Worm (Caenorhabditis elegans) whole organism, early embryonic: Measurements from ENCODE around the gene C27F2.9.

Experiments used
- F13C5.2 ChIP-seq: sonication (generic microtip); optimal IDR thresholded peaks from 2 replicates; lab custom pipeline; 2017; ENCODE audit warnings: mild to moderate bottlenecking, missing genetic modification characterization, inconsistent platforms, missing compliant biosample characterization
- ama-1 ChIP-seq: fragments of 150-350 bp; optimal IDR thresholded peaks from 2 replicates; lab custom pipeline; 2014
- ceh-36 ChIP-seq: sonication (generic microtip); optimal IDR thresholded peaks from 2 replicates; lab custom pipeline; 2016; ENCODE audit warnings: missing genetic modification characterization, inconsistent platforms, missing compliant biosample characterization
- flt-1 ChIP-seq: fragments of 200-800 bp; sonication (Bioruptor generic); IDR thresholded peaks from 2 replicates; pipeline ENCODE4 v1.3.6; 2022; ENCODE audit warnings: missing genetic modification characterization, missing compliant biosample characterization
- hmg-4 ChIP-seq: fragments of 200-800 bp; sonication (Bioruptor generic); optimal IDR thresholded peaks from 2 replicates; lab custom pipeline; 2018; ENCODE audit warnings: mild to moderate bottlenecking, missing genetic modification characterization, missing compliant biosample characterization
- hnd-1 ChIP-seq: sonication (generic microtip); optimal IDR thresholded peaks from 2 replicates; lab custom pipeline; 2016; ENCODE audit warnings: missing genetic modification characterization, missing compliant biosample characterization
- pes-1 ChIP-seq: fragments of 200-800 bp; sonication (Bioruptor generic); IDR thresholded peaks from 2 replicates; pipeline ENCODE4 v1.3.6; 2022; ENCODE audit warnings: missing genetic modification reagents, missing genetic modification characterization, missing compliant biosample characterization
- sea-1 ChIP-seq: fragments of 200-800 bp; sonication (Bioruptor generic); conservative IDR thresholded peaks from 2 replicates; pipeline ENCODE4 v1.3.6; 2022; ENCODE audit warnings: missing genetic modification characterization, missing compliant biosample characterization
- tbx-11 ChIP-seq: fragments of 200-800 bp; sonication (Bioruptor generic); IDR thresholded peaks from 2 replicates; pipeline ENCODE4 v1.3.6; 2022; ENCODE audit warnings: missing genetic modification characterization, missing compliant biosample characterization
- tra-4 ChIP-seq: sonication (generic microtip); optimal IDR thresholded peaks from 2 replicates; lab custom pipeline; 2017; ENCODE audit warnings: missing genetic modification characterization, missing compliant biosample characterization

DNA sequence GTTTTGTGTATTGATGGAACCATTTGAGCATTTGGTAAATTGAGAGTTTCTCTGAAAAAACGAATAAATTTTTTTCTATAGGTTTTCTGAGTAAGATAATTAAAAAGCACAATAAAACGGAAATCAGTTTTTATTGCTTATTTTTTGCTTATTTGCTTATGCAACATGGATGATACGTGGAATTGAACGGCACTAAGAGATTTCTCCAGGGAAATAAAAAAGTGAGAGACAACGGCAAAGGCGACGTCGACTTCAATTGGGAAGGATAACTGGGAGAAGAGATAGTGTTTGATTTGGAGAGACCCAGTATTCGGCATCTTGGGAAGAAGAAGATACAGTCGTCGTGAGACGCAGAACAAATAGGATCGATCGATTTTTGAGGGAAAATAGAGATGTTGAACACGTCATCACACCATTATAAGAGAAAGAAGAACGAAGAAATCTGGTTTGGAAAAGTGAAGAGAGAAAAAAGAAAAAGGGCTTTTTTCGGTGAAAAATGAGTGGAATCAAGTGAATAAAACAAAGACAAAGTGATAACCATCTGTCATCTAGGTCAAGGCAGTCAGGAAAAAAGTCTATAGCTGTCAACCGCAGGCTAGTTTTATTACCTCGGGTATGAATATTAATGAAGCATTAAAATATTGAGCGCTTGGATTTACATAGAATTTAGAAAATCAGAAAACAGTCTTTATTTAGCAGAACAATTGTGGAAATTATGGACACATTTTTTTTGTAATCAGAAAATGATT lies 35.4 kb upstream of the C27F2.9 start, which contains the start of gene tmem-131:
- TF ChIP-seq ama-1, result no peak
- TF ChIP-seq sea-1, result no peak
- no peak for TF ChIP-seq ceh-36 (tag; lab: Kevin White, UChicago)
- no peak for TF ChIP-seq flt-1 (GFP tag; lab: Robert Waterston, UW)
- TF ChIP-seq pes-1 (GFP tag; lab: Robert Waterston, UW), result no peak
- no peak for TF ChIP-seq hnd-1 (tag; lab: Kevin White, UChicago)
- no peak for TF ChIP-seq F13C5.2 (tag; lab: Kevin White, UChicago)
- no peak for TF ChIP-seq tbx-11 (GFP tag; lab: Robert Waterston, UW)
- TF ChIP-seq tra-4 (tag; lab: Kevin White, UChicago), result no peak
- TF ChIP-seq hmg-4, result no peak
